Fruit fly (Drosophila melanogaster): Measurements from ENCODE around the gene CG44355.

DNA sequence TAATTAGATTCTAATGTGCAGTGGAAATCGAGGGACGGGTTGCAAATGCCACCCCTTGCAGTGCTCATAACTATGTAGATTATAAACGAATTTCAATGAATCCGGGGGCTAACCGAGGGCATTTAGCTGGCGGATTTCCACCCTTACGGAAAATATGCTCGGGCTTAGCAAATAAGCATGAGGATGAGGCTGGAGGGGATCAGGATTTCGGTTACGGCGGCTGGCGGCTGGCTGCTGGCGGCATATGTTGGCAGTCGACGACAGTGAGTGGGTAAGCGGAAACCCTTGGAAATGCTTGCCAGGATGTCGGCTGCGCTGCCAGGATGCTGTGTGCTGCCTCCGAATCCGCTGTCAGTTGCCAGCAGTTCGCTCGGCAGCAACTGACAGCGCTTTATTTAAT is 16.0 kb upstream of the CG44355 start:
- TF ChIP-seq Vsx2 (GFP tag; optimal IDR thresholded peaks at IDR 0.05; ENCODE audit: partially characterized antibody) (no peak), Dfd (GFP tag; optimal IDR thresholded peaks at IDR 0.05) (no peak)

Data from whole organism, wandering third instar larva.